Fruit fly (Drosophila melanogaster): ENCODE results near the gene Upf1.

dm6 chrX:11895141-11895540 lies 10.0 kb downstream of the Upf1 start:
- no peak for TF ChIP-seq CG17806 (tag; optimal IDR thresholded peaks at IDR 0.05)
- TF ChIP-seq Pif1A (GFP tag; optimal IDR thresholded peaks at IDR 0.05), result no peak
- no peak for TF ChIP-seq EcR (GFP tag; optimal IDR thresholded peaks at IDR 0.05)
- TF ChIP-seq CG14655 (GFP tag; optimal IDR thresholded peaks at IDR 0.05), result no peak
- no peak for TF ChIP-seq CG8159 (tag; optimal IDR thresholded peaks at IDR 0.05)
- TF ChIP-seq CG9948 (tag; optimal IDR thresholded peaks at IDR 0.05), result no peak
